Fruit fly (Drosophila melanogaster) whole organism: ENCODE data around the gene Polr2B.

Experiments used
- CG8478 ChIP-seq: fragments of >200 bp; optimal IDR thresholded peaks from 2 replicates; lab custom pipeline; 2018; ENCODE audit warnings: inconsistent platforms
- Dll ChIP-seq: fragments of >200 bp; optimal IDR thresholded peaks from 2 replicates; lab custom pipeline; 2017
- EcR ChIP-seq, 2 experiments: fragments of >200 bp; optimal IDR thresholded peaks; 2 replicates each; lab custom pipeline; 2017; ENCODE audit warnings: missing biosample characterization in 2 of 2, missing genetic modification characterization in 2 of 2, missing genetic modification reagents in 2 of 2
- pan ChIP-seq: fragments of >200 bp; optimal IDR thresholded peaks from 2 replicates; lab custom pipeline; 2017
- psq ChIP-seq: fragments of >200 bp; optimal IDR thresholded peaks from 2 replicates; lab custom pipeline; 2017
- usp ChIP-seq: fragments of >200 bp; optimal IDR thresholded peaks from 2 replicates; lab custom pipeline; 2017; ENCODE audit warnings: missing biosample characterization, missing genetic modification characterization, mixed read lengths

Polr2B gene

dm6 chr3R:14153729-14154128 is 28.1 kb downstream of the Polr2B start, which contains the start of gene Recs1:
Gene Recs1 (minus strand): TSS chr3R:14153829.
- no peak for TF ChIP-seq usp
- TF ChIP-seq psq (lab: Kevin White, UChicago) = no peak
- TF ChIP-seq EcR (GFP tag; optimal IDR thresholded peaks at IDR 0.05; lab: Kevin White, UChicago) = no peak
- TF ChIP-seq Dll (lab: Kevin White, UChicago) = no peak
- TF ChIP-seq pan (lab: Kevin White, UChicago) = no peak
- TF ChIP-seq CG8478 (lab: Kevin White, UChicago) = no peak

dm6 chr3R:14154341-14154740 is 28.8 kb downstream of the Polr2B start, which contains the start of gene CG44215:
Gene CG44215 (minus strand): TSS chr3R:14154441.
- TF ChIP-seq Dll (lab: Kevin White, UChicago) (no peak), pan (lab: Kevin White, UChicago) (no peak), EcR (GFP tag; optimal IDR thresholded peaks at IDR 0.05; lab: Kevin White, UChicago) (no peak), psq (lab: Kevin White, UChicago) (no peak), usp (no peak), CG8478 (lab: Kevin White, UChicago) (no peak)

dm6 chr3R:14157331-14157730 is 31.7 kb downstream of the Polr2B start, which contains the start of gene CG31533:
Gene CG31533 (minus strand): TSS chr3R:14157431.
- TF ChIP-seq EcR (GFP tag; optimal IDR thresholded peaks at IDR 0.05; lab: Kevin White, UChicago) (no peak), pan (lab: Kevin White, UChicago) (no peak), psq (lab: Kevin White, UChicago) (no peak), CG8478 (lab: Kevin White, UChicago) (no peak), Dll (lab: Kevin White, UChicago) (no peak), usp (no peak)

dm6 chr3R:14160178-14160577 is 34.6 kb downstream of the Polr2B start, which contains the start of gene CG31327:
Gene CG31327 (minus strand): TSS chr3R:14160278.
- TF ChIP-seq CG8478 (lab: Kevin White, UChicago) (no peak), usp (no peak), pan (lab: Kevin White, UChicago) (no peak), psq (lab: Kevin White, UChicago) (no peak), EcR (GFP tag; optimal IDR thresholded peaks at IDR 0.05; lab: Kevin White, UChicago) (no peak), Dll (lab: Kevin White, UChicago) (no peak)

- TF ChIP-seq EcR (GFP tag; optimal IDR thresholded peaks at IDR 0.05; lab: Kevin White, UChicago) (no peak), CG8478 (lab: Kevin White, UChicago) (no peak), pan (lab: Kevin White, UChicago) (no peak), psq (lab: Kevin White, UChicago) (no peak), Dll (lab: Kevin White, UChicago) (no peak), usp (no peak)
Measured at dm6 chr3R:14162176-14162759, 36.7 kb downstream of the Polr2B start, which contains the start of gene CG3199. Gene CG3199 (plus strand): TSS chr3R:14162709.
